Fruit fly (Drosophila melanogaster) whole organism, prepupa: ENCODE measurements around the gene Spec2.

Experiments
- Blimp-1 ChIP-seq: fragments of 200-800 bp; sonication (Bioruptor generic); optimal IDR thresholded peaks from 3 replicates; lab custom pipeline; 2017; ENCODE audit warnings: missing biosample characterization, missing genetic modification characterization, mild to moderate bottlenecking, moderate library complexity, missing genetic modification reagents
- CG10631 ChIP-seq: fragments of 200-800 bp; sonication (Bioruptor generic); optimal IDR thresholded peaks from 2 replicates; lab custom pipeline; 2016; ENCODE audit warnings: missing biosample characterization, missing genetic modification characterization
- CG11294 ChIP-seq: fragments of 200-800 bp; sonication (Bioruptor generic); IDR thresholded peaks from 2 replicates; pipeline ENCODE4 v1.3.6; 2022; ENCODE audit warnings: missing biosample characterization, missing genetic modification characterization
- CG11762 ChIP-seq: fragments of 200-800 bp; sonication (Bioruptor generic); optimal IDR thresholded peaks from 3 replicates; lab custom pipeline; 2016; ENCODE audit warnings: missing biosample characterization, missing genetic modification characterization; ENCODE audit not compliant: insufficient read depth
- CG11902 ChIP-seq: fragments of 200-800 bp; sonication (Bioruptor generic); optimal IDR thresholded peaks from 3 replicates; lab custom pipeline; 2016; ENCODE audit warnings: missing biosample characterization, missing genetic modification characterization
- CG1621 ChIP-seq: fragments of 200-800 bp; sonication (Bioruptor generic); optimal IDR thresholded peaks from 3 replicates; lab custom pipeline; 2018; ENCODE audit warnings: missing biosample characterization, mild to moderate bottlenecking, missing genetic modification characterization
- CG16779 ChIP-seq: fragments of 200-800 bp; sonication (Bioruptor generic); optimal IDR thresholded peaks from 3 replicates; lab custom pipeline; 2017; ENCODE audit warnings: missing biosample characterization, mild to moderate bottlenecking, missing genetic modification characterization
- CG3032 ChIP-seq: fragments of 200-800 bp; optimal IDR thresholded peaks from 2 replicates; lab custom pipeline; 2019; ENCODE audit warnings: missing biosample characterization, mild to moderate bottlenecking, missing genetic modification characterization, moderate library complexity
- CG31627 ChIP-seq: fragments of 200-800 bp; sonication (Bioruptor generic); optimal IDR thresholded peaks from 3 replicates; lab custom pipeline; 2016; ENCODE audit warnings: missing biosample characterization, missing genetic modification characterization
- CG32006 ChIP-seq: fragments of 200-800 bp; sonication (Bioruptor generic); optimal IDR thresholded peaks from 3 replicates; lab custom pipeline; 2017; ENCODE audit warnings: missing biosample characterization, mild to moderate bottlenecking, missing genetic modification characterization
- CG34406 ChIP-seq: fragments of 200-800 bp; sonication (Bioruptor generic); optimal IDR thresholded peaks from 3 replicates; lab custom pipeline; 2016; ENCODE audit warnings: missing biosample characterization, missing genetic modification characterization
- CG6792 ChIP-seq: fragments of 200-800 bp; sonication (Bioruptor generic); optimal IDR thresholded peaks from 3 replicates; lab custom pipeline; 2016; ENCODE audit warnings: missing biosample characterization, missing genetic modification characterization
- CG6808 ChIP-seq: fragments of 200-800 bp; sonication (Bioruptor generic); optimal IDR thresholded peaks from 3 replicates; lab custom pipeline; 2017; ENCODE audit warnings: missing biosample characterization, missing genetic modification characterization, mild to moderate bottlenecking, moderate library complexity, missing genetic modification reagents
- CG6854 ChIP-seq: fragments of 200-800 bp; sonication (Bioruptor generic); optimal IDR thresholded peaks from 2 replicates; lab custom pipeline; 2017; ENCODE audit warnings: missing biosample characterization, mild to moderate bottlenecking, missing genetic modification characterization
- CG7368 ChIP-seq: fragments of 200-800 bp; sonication (Bioruptor generic); optimal IDR thresholded peaks from 3 replicates; lab custom pipeline; 2016; ENCODE audit warnings: missing biosample characterization, missing genetic modification characterization
- CG8119 ChIP-seq: fragments of 200-800 bp; sonication (Bioruptor generic); IDR thresholded peaks from 3 replicates; pipeline ENCODE4 v1.3.6; 2022; ENCODE audit warnings: missing biosample characterization, missing genetic modification characterization
- Eip78C ChIP-seq: fragments of 200-800 bp; sonication (Bioruptor generic); peaks from one replicate; lab custom pipeline; 2016; ENCODE audit warnings: missing biosample characterization, missing genetic modification characterization
- Eip93F ChIP-seq: fragments of 200-800 bp; sonication (Bioruptor generic); optimal IDR thresholded peaks from 2 replicates; lab custom pipeline; 2016; ENCODE audit warnings: missing biosample characterization, mild to moderate bottlenecking, missing genetic modification characterization
- Gug ChIP-seq: fragments of 200-800 bp; sonication (Bioruptor generic); IDR thresholded peaks from 2 replicates; pipeline ENCODE4 v1.3.6; 2022; ENCODE audit warnings: missing biosample characterization, missing genetic modification characterization
- Hr38 ChIP-seq: sonication (Bioruptor generic); optimal IDR thresholded peaks from 2 replicates; lab custom pipeline; 2016; ENCODE audit warnings: missing biosample characterization, missing genetic modification characterization
- Hr39 ChIP-seq: fragments of 200-800 bp; sonication (Bioruptor generic); optimal IDR thresholded peaks from 2 replicates; lab custom pipeline; 2016; ENCODE audit warnings: missing biosample characterization, missing genetic modification characterization
- Hr4 ChIP-seq: fragments of 200-800 bp; sonication (Bioruptor generic); optimal IDR thresholded peaks from 3 replicates; lab custom pipeline; 2016; ENCODE audit warnings: missing biosample characterization, missing genetic modification characterization
- Met ChIP-seq: fragments of 200-800 bp; sonication (Bioruptor generic); optimal IDR thresholded peaks from 3 replicates; lab custom pipeline; 2016; ENCODE audit warnings: missing biosample characterization, missing genetic modification characterization
- Sox102F ChIP-seq: fragments of 200-800 bp; sonication (Bioruptor generic); optimal IDR thresholded peaks from 2 replicates; lab custom pipeline; 2016; ENCODE audit warnings: missing biosample characterization, mild to moderate bottlenecking, missing genetic modification characterization
- Sox14 ChIP-seq: fragments of 200-800 bp; sonication (Bioruptor generic); optimal IDR thresholded peaks from 3 replicates; lab custom pipeline; 2016; ENCODE audit warnings: missing biosample characterization, missing genetic modification characterization
- Sox15 ChIP-seq: fragments of 200-800 bp; sonication (Bioruptor generic); optimal IDR thresholded peaks from 3 replicates; lab custom pipeline; 2016; ENCODE audit warnings: missing biosample characterization, missing genetic modification characterization
- achi ChIP-seq: fragments of 200-800 bp; sonication (Bioruptor generic); optimal IDR thresholded peaks from 3 replicates; lab custom pipeline; 2016; ENCODE audit warnings: missing biosample characterization, missing genetic modification characterization
- acj6 ChIP-seq: fragments of 200-800 bp; sonication (Bioruptor generic); optimal IDR thresholded peaks from 3 replicates; lab custom pipeline; 2016; ENCODE audit warnings: missing biosample characterization, missing genetic modification characterization
- cyc ChIP-seq: fragments of 200-800 bp; sonication (Bioruptor generic); optimal IDR thresholded peaks from 3 replicates; lab custom pipeline; 2016; ENCODE audit warnings: missing biosample characterization, missing genetic modification characterization
- dsx ChIP-seq: fragments of 200-800 bp; optimal IDR thresholded peaks from 3 replicates; lab custom pipeline; 2019; ENCODE audit warnings: missing biosample characterization, mild to moderate bottlenecking, missing genetic modification characterization, moderate library complexity; ENCODE audit not compliant: poor library complexity, severe bottlenecking
- eg ChIP-seq: fragments of 200-800 bp; sonication (Bioruptor generic); IDR thresholded peaks from 3 replicates; pipeline ENCODE4 v1.3.6; 2022; ENCODE audit warnings: missing biosample characterization, missing genetic modification characterization
- esn ChIP-seq: fragments of 200-800 bp; sonication (Bioruptor generic); optimal IDR thresholded peaks from 2 replicates; lab custom pipeline; 2016; ENCODE audit warnings: missing biosample characterization, mild to moderate bottlenecking, missing genetic modification characterization, moderate library complexity
- fd59A ChIP-seq: fragments of 200-800 bp; sonication (Bioruptor generic); optimal IDR thresholded peaks from 2 replicates; lab custom pipeline; 2017; ENCODE audit warnings: missing biosample characterization, mild to moderate bottlenecking, missing genetic modification characterization, missing genetic modification reagents
- net ChIP-seq: fragments of 200-800 bp; sonication (Bioruptor generic); optimal IDR thresholded peaks from 3 replicates; lab custom pipeline; 2016; ENCODE audit warnings: missing biosample characterization, missing genetic modification characterization
- pdm3 ChIP-seq: fragments of 200-800 bp; sonication (Bioruptor generic); optimal IDR thresholded peaks from 3 replicates; lab custom pipeline; 2016; ENCODE audit warnings: missing biosample characterization, missing genetic modification characterization
- salr ChIP-seq, 2 experiments: fragments of 200-800 bp; sonication (Bioruptor generic); optimal IDR thresholded peaks; 3 replicates each; lab custom pipeline; 2016 to 2018; ENCODE audit warnings: missing biosample characterization in 2 of 2, missing genetic modification characterization in 2 of 2, mild to moderate bottlenecking in 1 of 2
- ss ChIP-seq, 2 experiments: fragments of 200-800 bp; sonication (Bioruptor generic); optimal IDR thresholded peaks; 2 replicates in 1 of 2; 3 replicates in 1 of 2; lab custom pipeline; 2017 to 2018; ENCODE audit warnings: mild to moderate bottlenecking in 2 of 2, missing biosample characterization in 2 of 2, missing genetic modification characterization in 2 of 2, moderate library complexity in 1 of 2
- topi ChIP-seq: fragments of 200-800 bp; sonication (Bioruptor generic); optimal IDR thresholded peaks from 3 replicates; lab custom pipeline; 2016; ENCODE audit warnings: missing biosample characterization, missing genetic modification characterization
- vri ChIP-seq: fragments of 200-800 bp; sonication (Bioruptor generic); optimal IDR thresholded peaks from 3 replicates; lab custom pipeline; 2016; ENCODE audit warnings: missing biosample characterization, mild to moderate bottlenecking, missing genetic modification characterization

Spec2 gene

dm6 chr3R:5654692-5655181, 30.8 kb upstream of the Spec2 start, which contains the start of the genes elm and MED27 (continued):
- peak; percentile 85 for TF ChIP-seq CG6792
- TF ChIP-seq CG32006 (GFP tag; lab: Kevin White, UChicago) = peak; percentile 88
- TF ChIP-seq Met (GFP tag; lab: Kevin White, UChicago) = peak; percentile 92
- TF ChIP-seq CG1621 (tag; lab: Kevin White, UChicago) = peak; percentile 81
- peak; percentile 95 for TF ChIP-seq cyc (GFP tag; lab: Kevin White, UChicago)
- peak; percentile 68 for TF ChIP-seq Blimp-1 (GFP tag; lab: Kevin White, UChicago)
- TF ChIP-seq CG34406 (GFP tag; lab: Kevin White, UChicago) = peak; percentile 86
- peak; percentile 62 to 85 for TF ChIP-seq ss (GFP tag; optimal IDR thresholded peaks at IDR 0.05; lab: Kevin White, UChicago)
- peak; percentile 95 for TF ChIP-seq Hr39 (GFP tag; lab: Kevin White, UChicago)
- TF ChIP-seq dsx (GFP tag; lab: Kevin White, UChicago) = peak; percentile 88
- TF ChIP-seq CG10631 (GFP tag; lab: Kevin White, UChicago) = peak; percentile 94
- peak; percentile 88 for TF ChIP-seq Gug
- peak; percentile 66 to 79 for TF ChIP-seq salr (GFP tag; optimal IDR thresholded peaks at IDR 0.05; lab: Kevin White, UChicago)
- peak; percentile 71 for TF ChIP-seq CG7368
- peak; percentile 97 for TF ChIP-seq CG31627
- peak; percentile 92 for TF ChIP-seq topi (GFP tag; lab: Kevin White, UChicago)
- peak; percentile 81 for TF ChIP-seq CG11762 (GFP tag; lab: Kevin White, UChicago)
- peak; percentile 85 for TF ChIP-seq vri (GFP tag; lab: Kevin White, UChicago)
- TF ChIP-seq eg = peak; percentile 86

dm6 chr3R:5653887-5654286, 30.0 kb upstream of the Spec2 start:
- TF ChIP-seq CG6854 (GFP tag; lab: Kevin White, UChicago) = no peak
- no peak for TF ChIP-seq pdm3 (GFP tag; lab: Kevin White, UChicago)
- TF ChIP-seq Eip78C = no peak
- TF ChIP-seq cyc (GFP tag; lab: Kevin White, UChicago) = no peak
- no peak for TF ChIP-seq Sox102F
- no peak for TF ChIP-seq achi
- no peak for TF ChIP-seq fd59A (GFP tag; lab: Kevin White, UChicago)
- TF ChIP-seq CG10631 (GFP tag; lab: Kevin White, UChicago) = no peak
- no peak for TF ChIP-seq CG11902 (GFP tag; lab: Kevin White, UChicago)
- no peak for TF ChIP-seq CG8119
- no peak for TF ChIP-seq Sox14 (GFP tag; lab: Kevin White, UChicago)
- TF ChIP-seq CG34406 (GFP tag; lab: Kevin White, UChicago) = no peak
- TF ChIP-seq CG16779 = no peak
- no peak for TF ChIP-seq CG3032 (tag; lab: Kevin White, UChicago)
- TF ChIP-seq acj6 = no peak

- TF ChIP-seq ss (GFP tag; optimal IDR thresholded peaks at IDR 0.05; lab: Kevin White, UChicago) = no peak
- TF ChIP-seq net = no peak
- TF ChIP-seq Hr4 (GFP tag; lab: Kevin White, UChicago) = no peak
- no peak for TF ChIP-seq Gug
- no peak for TF ChIP-seq CG8119
- TF ChIP-seq topi (GFP tag; lab: Kevin White, UChicago) = no peak
- no peak for TF ChIP-seq CG34406 (GFP tag; lab: Kevin White, UChicago)
- no peak for TF ChIP-seq CG11294 (GFP tag; lab: Robert Waterston, UW)
- no peak for TF ChIP-seq fd59A (GFP tag; lab: Kevin White, UChicago)
- no peak for TF ChIP-seq Sox15 (GFP tag; lab: Kevin White, UChicago)
- no peak for TF ChIP-seq Sox102F
- TF ChIP-seq CG11762 (GFP tag; lab: Kevin White, UChicago) = no peak
- no peak for TF ChIP-seq CG6808 (GFP tag; lab: Kevin White, UChicago)
- no peak for TF ChIP-seq vri (GFP tag; lab: Kevin White, UChicago)
- no peak for TF ChIP-seq CG31627
- no peak for TF ChIP-seq Hr38 (GFP tag; lab: Kevin White, UChicago)
- TF ChIP-seq salr (GFP tag; optimal IDR thresholded peaks at IDR 0.05; lab: Kevin White, UChicago) = no peak
- no peak for TF ChIP-seq Eip93F (GFP tag; lab: Kevin White, UChicago)
- no peak for TF ChIP-seq esn (GFP tag; lab: Kevin White, UChicago)
- TF ChIP-seq CG11902 (GFP tag; lab: Kevin White, UChicago) = no peak
These were observed 26.0 kb upstream of the Spec2 start for dm6 chr3R:5649903-5650302.
